Worm (Caenorhabditis elegans): ENCODE data around the gene moc-6.

Gene moc-6

DNA sequence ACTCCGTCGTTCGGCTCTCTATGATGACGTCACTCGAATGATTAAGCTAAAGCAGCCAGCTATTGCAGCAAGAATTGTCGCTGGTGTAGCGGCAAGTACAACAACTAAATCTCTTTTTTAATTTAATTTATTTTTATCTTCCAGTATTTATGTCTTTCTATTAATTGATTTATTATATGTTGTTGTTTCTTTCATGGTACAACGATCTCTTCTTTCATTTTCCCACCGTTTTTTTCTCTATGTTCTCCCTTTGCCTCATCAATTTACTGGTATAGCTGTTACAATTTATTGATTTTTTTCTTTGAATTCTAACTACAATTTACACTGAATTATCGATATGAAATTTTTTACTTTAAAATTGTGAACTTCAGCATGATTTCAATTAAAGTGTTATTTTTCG lies at the start of gene moc-6:
Gene moc-6 (plus strand): TSS at position 301 of the 400 bp plus-strand sequence.
- TF ChIP-seq ces-1 (GFP tag; optimal IDR thresholded peaks at IDR 0.05) (no peak), flh-1 (GFP tag; optimal IDR thresholded peaks at IDR 0.05) (no peak), ceh-83 (GFP tag; optimal IDR thresholded peaks at IDR 0.05) (no peak), unc-120 (tag; optimal IDR thresholded peaks at IDR 0.05; ENCODE audit: poor library complexity, severe bottlenecking) (no peak), blmp-1 (tag; optimal IDR thresholded peaks at IDR 0.05) (no peak), tbx-8 (GFP tag; optimal IDR thresholded peaks at IDR 0.05) (no peak), nhr-2 (tag; optimal IDR thresholded peaks at IDR 0.05) (no peak), mab-5 (tag; optimal IDR thresholded peaks at IDR 0.05) (no peak), hlh-1 (tag; optimal IDR thresholded peaks at IDR 0.05) (no peak), nhr-76 (tag; optimal IDR thresholded peaks at IDR 0.05) (no peak), ceh-43 (GFP tag; optimal IDR thresholded peaks at IDR 0.05) (no peak)

DNA sequence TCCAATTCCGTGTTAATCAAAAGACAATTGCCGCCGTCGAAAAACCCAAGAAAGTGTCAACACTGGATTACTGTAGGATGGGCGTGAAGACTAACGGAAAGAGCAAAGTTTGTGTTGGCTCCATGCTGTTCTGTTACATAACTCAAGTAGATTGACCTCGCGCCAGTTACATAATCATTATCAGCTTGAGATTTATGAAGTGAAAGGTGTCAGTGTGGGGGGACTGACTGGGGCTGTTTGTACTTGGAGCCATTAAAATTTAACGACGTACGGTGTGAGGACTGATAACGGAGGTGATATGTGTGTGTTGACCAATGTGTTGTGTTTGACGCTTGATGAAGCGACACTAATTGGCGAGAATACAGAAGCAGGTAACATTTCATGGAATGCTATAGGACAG lies 49.0 kb upstream of the moc-6 start:
- TF ChIP-seq flh-1 (GFP tag; optimal IDR thresholded peaks at IDR 0.05) (no peak), hlh-1 (tag; optimal IDR thresholded peaks at IDR 0.05) (no peak), mep-1 (tag; optimal IDR thresholded peaks at IDR 0.05) (no peak), M03D4.4 (tag; optimal IDR thresholded peaks at IDR 0.05) (no peak), unc-120 (tag; optimal IDR thresholded peaks at IDR 0.05; ENCODE audit: poor library complexity, severe bottlenecking) (no peak), sptf-1 (tag; optimal IDR thresholded peaks at IDR 0.05) (no peak), lsy-2 (tag; optimal IDR thresholded peaks at IDR 0.05) (no peak), elt-1 (tag; optimal IDR thresholded peaks at IDR 0.05; ENCODE audit: borderline replicate concordance, insufficient read depth) (no peak), nhr-2 (tag; optimal IDR thresholded peaks at IDR 0.05) (no peak), nhr-12 (tag; optimal IDR thresholded peaks at IDR 0.05) (no peak), lin-13 (tag; optimal IDR thresholded peaks at IDR 0.05) (no peak), pha-4 (tag; optimal IDR thresholded peaks at IDR 0.05) (no peak)

DNA sequence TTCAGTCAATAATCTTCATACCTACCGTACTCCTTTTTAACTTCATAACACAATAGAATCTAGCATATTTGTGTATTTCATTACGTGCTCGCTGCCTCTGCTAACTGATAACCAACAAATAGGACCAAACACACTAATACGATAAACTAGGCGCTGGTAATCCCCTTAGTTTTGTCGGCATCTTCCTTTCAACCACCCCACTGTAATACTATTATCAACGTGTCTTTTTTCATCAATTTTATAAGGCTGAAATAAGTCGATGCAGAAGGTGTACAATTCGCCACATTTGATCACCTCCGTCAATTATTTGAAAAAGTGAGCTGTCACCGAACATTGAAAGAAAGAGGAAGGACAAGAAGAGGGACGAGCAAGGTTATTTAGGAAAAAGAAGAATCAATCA lies 48.3 kb upstream of the moc-6 start:
- TF ChIP-seq flh-1 (GFP tag; optimal IDR thresholded peaks at IDR 0.05) (no peak), blmp-1 (tag; optimal IDR thresholded peaks at IDR 0.05) (no peak), mab-5 (tag; optimal IDR thresholded peaks at IDR 0.05) (no peak), nhr-2 (tag; optimal IDR thresholded peaks at IDR 0.05) (no peak), elt-1 (tag; optimal IDR thresholded peaks at IDR 0.05; ENCODE audit: borderline replicate concordance, insufficient read depth) (no peak), ztf-11 (tag; optimal IDR thresholded peaks at IDR 0.05) (no peak), unc-62 (GFP tag; optimal IDR thresholded peaks at IDR 0.05) (no peak), mep-1 (tag; optimal IDR thresholded peaks at IDR 0.05) (no peak), sem-2 (GFP tag; optimal IDR thresholded peaks at IDR 0.05) (no peak), cnd-1 (tag; optimal IDR thresholded peaks at IDR 0.05) (no peak), tbx-8 (GFP tag; optimal IDR thresholded peaks at IDR 0.05) (no peak), lin-13 (tag; optimal IDR thresholded peaks at IDR 0.05) (no peak), ham-2 (GFP tag; optimal IDR thresholded peaks at IDR 0.05) (no peak), nhr-12 (tag; optimal IDR thresholded peaks at IDR 0.05) (no peak), bed-3 (GFP tag; optimal IDR thresholded peaks at IDR 0.05) (no peak), mls-2 (tag; optimal IDR thresholded peaks at IDR 0.05) (no peak), lsy-2 (tag; optimal IDR thresholded peaks at IDR 0.05) (no peak), nhr-76 (tag; optimal IDR thresholded peaks at IDR 0.05) (no peak)

DNA sequence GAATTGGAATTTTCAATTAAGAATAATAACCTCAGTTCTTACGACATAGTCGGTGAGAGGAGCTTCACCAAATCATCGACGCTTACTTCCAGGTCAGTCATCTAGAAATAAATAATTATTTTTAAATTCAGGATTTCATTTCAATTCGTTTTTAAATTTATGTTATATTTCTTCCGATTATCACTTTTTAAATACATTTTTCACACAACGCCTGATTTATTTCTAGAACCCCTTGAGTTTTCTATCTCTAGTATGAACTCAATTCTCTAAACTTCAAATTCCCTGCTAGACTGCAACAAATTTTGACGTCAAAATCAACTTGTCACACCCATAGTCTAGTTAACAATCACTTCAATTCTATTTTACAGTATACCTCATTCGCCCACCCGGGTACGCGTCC lies 46.3 kb upstream of the moc-6 start, which contains the start of gene Y54H5A.2:
Gene Y54H5A.2 (minus strand): TSS at position 101 of the 400 bp plus-strand sequence.
- no peak for TF ChIP-seq ces-1 (GFP tag; optimal IDR thresholded peaks at IDR 0.05)
- TF ChIP-seq nhr-12 (tag; optimal IDR thresholded peaks at IDR 0.05) = no peak
- no peak for TF ChIP-seq nhr-2 (tag; optimal IDR thresholded peaks at IDR 0.05)
- TF ChIP-seq ceh-83 (GFP tag; optimal IDR thresholded peaks at IDR 0.05) = no peak
- no peak for TF ChIP-seq bed-3 (GFP tag; optimal IDR thresholded peaks at IDR 0.05)
- TF ChIP-seq unc-120 (tag; optimal IDR thresholded peaks at IDR 0.05; ENCODE audit: poor library complexity, severe bottlenecking) = no peak

DNA sequence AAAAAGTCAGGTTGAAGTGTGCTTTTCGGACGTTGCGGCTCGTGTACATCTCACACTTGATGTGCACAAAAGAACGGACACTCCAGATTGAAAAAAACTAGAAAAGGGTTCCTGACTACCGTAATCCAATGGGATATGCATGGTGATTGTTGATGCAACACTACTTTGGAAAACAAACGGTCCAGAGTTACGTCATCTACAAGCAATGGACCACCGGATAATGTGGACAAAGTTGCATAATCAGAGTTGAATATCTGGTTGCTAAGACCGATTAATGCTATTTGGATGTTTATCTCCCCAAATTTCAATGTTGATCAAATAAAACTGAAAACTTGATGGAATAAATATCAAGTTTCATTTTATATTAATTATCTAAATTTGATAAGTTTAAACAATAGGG lies 45.8 kb upstream of the moc-6 start:
- no peak for TF ChIP-seq unc-39 (tag; optimal IDR thresholded peaks at IDR 0.05)
- no peak for TF ChIP-seq flh-1 (GFP tag; optimal IDR thresholded peaks at IDR 0.05)
- no peak for TF ChIP-seq ham-2 (GFP tag; optimal IDR thresholded peaks at IDR 0.05)
- no peak for TF ChIP-seq sptf-1 (tag; optimal IDR thresholded peaks at IDR 0.05)
- no peak for TF ChIP-seq tbx-8 (GFP tag; optimal IDR thresholded peaks at IDR 0.05)
- peak; percentile 28 for TF ChIP-seq lsy-2 (tag; optimal IDR thresholded peaks at IDR 0.05)
- TF ChIP-seq ceh-39 (tag; optimal IDR thresholded peaks at IDR 0.05) = no peak
- TF ChIP-seq nhr-237 (tag; optimal IDR thresholded peaks at IDR 0.05) = no peak
- no peak for TF ChIP-seq M03D4.4 (tag; optimal IDR thresholded peaks at IDR 0.05)
- peak; percentile 83 for TF ChIP-seq nhr-2 (tag; optimal IDR thresholded peaks at IDR 0.05)
- peak; percentile 85 for TF ChIP-seq zip-8 (tag; optimal IDR thresholded peaks at IDR 0.05)
- TF ChIP-seq ceh-83 (GFP tag; optimal IDR thresholded peaks at IDR 0.05) = no peak
- no peak for TF ChIP-seq ceh-43 (GFP tag; optimal IDR thresholded peaks at IDR 0.05)
- no peak for TF ChIP-seq cnd-1 (tag; optimal IDR thresholded peaks at IDR 0.05)
- no peak for TF ChIP-seq nhr-12 (tag; optimal IDR thresholded peaks at IDR 0.05)
- no peak for TF ChIP-seq elt-3 (tag; optimal IDR thresholded peaks at IDR 0.05)
- TF ChIP-seq unc-62 (GFP tag; optimal IDR thresholded peaks at IDR 0.05) = no peak
- no peak for TF ChIP-seq elt-1 (tag; optimal IDR thresholded peaks at IDR 0.05; ENCODE audit: borderline replicate concordance, insufficient read depth)
- TF ChIP-seq bed-3 (GFP tag; optimal IDR thresholded peaks at IDR 0.05) = no peak
- no peak for TF ChIP-seq drap-1 (GFP tag; optimal IDR thresholded peaks at IDR 0.05)
- TF ChIP-seq hlh-1 (tag; optimal IDR thresholded peaks at IDR 0.05) = no peak
- TF ChIP-seq lin-32 (GFP tag; optimal IDR thresholded peaks at IDR 0.05) = no peak
- TF ChIP-seq snpc-4 (tag; optimal IDR thresholded peaks at IDR 0.05) = no peak
- no peak for TF ChIP-seq blmp-1 (tag; optimal IDR thresholded peaks at IDR 0.05)
- TF ChIP-seq sem-2 (GFP tag; optimal IDR thresholded peaks at IDR 0.05) = no peak
- no peak for TF ChIP-seq pha-4 (tag; optimal IDR thresholded peaks at IDR 0.05)

Measured in whole organism, mixed stage, embryonic.